Fruit fly (Drosophila melanogaster): Measurements from ENCODE around the gene Mad.
A peak's percentile ranks its signal among the peaks of the same experiment; 100 is the strongest.

Gene Mad

dm6 chr2L:3158260-3159072 lies 977 bp downstream of the Mad start:
- no peak for TF ChIP-seq CG17801 (GFP tag; optimal IDR thresholded peaks at IDR 0.05; ENCODE audit: partially characterized antibody)

DNA sequence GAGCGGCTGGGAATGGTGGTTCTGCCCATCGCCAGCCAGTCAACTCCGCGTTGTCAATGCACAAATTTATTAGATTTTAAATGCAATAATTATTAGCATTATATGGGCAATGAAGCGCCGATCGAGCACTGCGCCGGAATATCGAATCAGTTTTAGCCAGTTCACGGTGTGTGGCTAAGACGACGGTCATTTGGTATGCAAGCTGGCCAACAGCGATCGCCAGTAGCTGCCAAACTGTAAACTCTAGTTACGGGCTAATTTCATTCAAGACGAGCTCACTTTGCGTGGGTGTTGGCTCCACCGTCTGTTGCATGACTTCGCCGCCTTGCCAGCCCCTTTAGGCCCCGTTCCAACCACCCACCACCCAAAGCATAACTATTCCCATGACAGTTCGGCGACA lies 3.6 kb downstream of the Mad start:
- no peak for TF ChIP-seq CG17801 (GFP tag; optimal IDR thresholded peaks at IDR 0.05; ENCODE audit: partially characterized antibody)

DNA sequence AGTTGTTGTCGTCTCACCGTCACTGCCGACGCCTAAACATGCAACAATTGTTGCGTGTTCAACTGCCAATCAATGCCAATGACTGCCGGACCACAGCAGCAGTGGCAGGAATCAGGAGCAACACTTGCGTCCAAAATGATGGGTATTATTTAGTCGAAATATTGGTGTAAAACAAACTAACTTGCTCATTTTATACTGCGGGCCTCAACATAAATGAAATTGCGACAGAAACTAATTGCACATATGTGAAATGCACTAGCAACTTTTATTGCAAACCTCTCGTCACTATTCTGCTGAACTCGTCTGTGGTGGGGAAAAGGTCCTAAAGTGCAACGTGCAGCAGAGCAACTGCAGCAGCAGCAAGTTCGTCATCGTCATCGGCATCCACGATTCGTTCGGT lies 4.7 kb downstream of the Mad start:
- TF ChIP-seq CG17801 (GFP tag; optimal IDR thresholded peaks at IDR 0.05; ENCODE audit: partially characterized antibody): no peak

DNA sequence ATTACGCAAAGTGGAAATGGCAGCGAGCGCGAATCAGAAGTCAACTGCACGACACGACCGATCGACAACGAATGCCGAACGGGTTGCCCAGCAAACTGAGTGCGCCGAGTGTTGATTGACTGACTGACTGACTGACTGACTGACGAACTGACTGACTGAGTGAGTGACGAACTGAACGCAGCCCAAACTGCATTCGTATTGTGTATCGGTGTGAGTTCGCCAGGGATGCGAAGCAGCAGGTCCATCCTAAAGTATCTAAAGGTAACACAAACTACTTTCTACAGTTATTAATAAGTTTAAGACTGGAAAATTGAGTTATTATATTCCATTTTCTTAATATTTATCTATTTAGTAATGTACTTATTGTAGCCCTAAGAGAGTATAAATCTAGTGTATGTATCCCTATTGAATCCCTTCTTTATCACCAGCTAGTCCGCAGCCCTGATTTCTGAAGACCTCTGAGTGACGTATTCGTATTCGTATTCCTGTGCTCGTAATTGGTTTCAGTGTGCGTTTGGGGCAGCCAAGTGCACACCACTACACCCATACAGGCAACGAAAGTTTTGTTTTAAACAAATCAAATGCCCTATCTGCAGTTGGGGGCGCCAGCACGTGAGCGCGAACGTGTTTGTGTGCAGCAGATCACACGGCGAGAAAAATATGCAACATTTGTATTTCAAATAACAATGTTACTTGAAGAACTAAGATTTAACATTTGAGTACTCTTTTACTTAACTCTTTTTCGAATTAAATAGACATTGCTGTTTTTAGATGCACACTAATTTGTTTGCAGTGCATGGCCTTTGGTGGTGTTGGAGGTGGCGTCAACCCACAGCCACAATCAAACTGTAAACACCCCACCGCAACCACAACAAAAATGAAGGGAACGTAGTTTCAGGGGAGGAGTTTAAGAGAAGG lies 6.5 kb downstream of the Mad start:
- TF ChIP-seq CG17801 (GFP tag; optimal IDR thresholded peaks at IDR 0.05; ENCODE audit: partially characterized antibody): peak; percentile 43

DNA sequence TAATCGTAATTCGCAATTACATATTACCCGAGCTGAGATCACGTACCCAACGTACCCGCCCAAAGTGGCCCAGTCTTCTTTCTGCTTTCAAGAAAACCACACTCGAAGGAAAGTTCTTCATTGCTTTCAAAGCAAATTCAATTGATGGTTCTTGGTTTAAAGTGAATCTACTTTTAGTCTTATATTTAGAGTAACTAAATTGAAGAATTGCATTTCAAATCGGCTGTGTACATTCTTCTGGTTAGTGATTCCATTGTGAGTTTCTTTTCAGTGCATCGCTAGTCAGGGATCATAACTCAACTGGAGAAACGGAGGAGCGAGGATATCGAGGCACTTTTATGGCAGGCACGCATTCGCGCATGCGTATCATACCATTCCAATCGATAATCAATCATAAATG lies 7.8 kb downstream of the Mad start:
- TF ChIP-seq CG17801 (GFP tag; optimal IDR thresholded peaks at IDR 0.05; ENCODE audit: partially characterized antibody): no peak

DNA sequence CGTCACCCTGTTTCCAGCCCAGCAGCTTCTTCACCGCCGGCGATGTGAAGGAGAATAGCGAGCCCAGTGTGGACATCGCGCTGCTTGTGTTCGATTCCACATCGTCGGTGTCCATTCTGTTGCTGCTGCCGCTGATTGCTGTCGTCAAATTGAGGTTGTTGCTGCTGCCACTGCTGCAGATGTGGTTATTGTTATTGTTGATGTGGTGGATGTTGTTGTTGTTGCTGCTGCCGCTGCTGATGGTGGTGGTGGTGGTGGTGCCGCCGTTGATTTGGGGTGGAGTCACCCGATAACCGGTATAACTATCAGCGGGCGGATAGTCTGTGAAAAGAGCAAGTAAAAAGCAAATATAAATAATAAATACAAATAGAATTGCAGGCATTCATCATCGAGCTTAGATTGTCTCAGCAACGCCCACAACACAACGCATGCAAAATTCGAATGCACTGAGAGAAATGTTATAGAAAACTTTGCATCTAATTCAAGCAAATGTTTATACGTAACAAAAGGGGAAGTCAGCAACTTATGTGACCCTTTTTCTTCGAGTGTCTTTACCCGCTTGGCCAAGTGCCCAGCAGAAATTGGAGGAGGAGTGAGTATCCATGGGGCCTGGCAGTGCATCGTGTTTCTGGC lies 10.4 kb downstream of the Mad start:
- TF ChIP-seq CG17801 (GFP tag; optimal IDR thresholded peaks at IDR 0.05; ENCODE audit: partially characterized antibody): no peak

DNA sequence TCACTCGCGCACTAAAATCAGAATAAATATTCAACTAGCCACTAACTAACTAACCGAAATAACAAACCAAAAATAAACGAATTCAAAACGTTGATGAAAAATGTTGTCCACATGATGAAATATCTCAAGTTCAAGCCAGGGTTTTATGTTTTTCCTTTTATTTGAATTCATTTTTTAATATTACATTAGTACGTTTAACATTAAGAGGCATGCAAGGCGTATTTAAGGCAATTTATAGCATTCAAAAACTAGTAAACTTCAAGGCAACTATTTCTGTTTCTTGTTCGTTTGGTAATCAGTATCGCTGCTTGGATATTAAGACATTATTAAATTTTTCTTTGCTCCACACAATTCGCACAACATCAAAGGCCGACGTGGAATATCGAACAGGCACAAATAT lies 13.5 kb downstream of the Mad start:
- no peak for TF ChIP-seq CG17801 (GFP tag; optimal IDR thresholded peaks at IDR 0.05; ENCODE audit: partially characterized antibody)

DNA sequence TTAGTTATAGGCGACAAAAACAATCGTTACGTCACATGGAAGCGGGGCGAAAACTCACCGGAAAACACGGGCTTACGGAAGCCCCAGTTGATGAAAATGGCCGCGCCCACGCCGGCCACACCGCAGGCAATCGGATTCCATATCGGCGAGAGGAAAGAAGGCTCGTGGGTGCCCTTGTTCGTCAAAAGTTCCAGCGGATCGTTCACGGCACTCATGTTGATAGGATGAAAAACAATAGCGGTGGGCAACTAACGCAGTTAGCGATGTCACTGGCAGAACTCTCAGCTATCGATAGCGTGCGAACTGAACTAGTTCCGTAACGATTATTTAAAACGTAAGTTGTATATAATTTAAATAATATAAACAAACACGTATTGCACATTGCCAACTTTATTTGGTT lies 14.0 kb downstream of the Mad start, which contains the start of gene ND-B14.5B:
ND-B14.5B (minus strand) TSS at position 379 of the 400 bp plus-strand sequence.
- no peak for TF ChIP-seq CG17801 (GFP tag; optimal IDR thresholded peaks at IDR 0.05; ENCODE audit: partially characterized antibody)

DNA sequence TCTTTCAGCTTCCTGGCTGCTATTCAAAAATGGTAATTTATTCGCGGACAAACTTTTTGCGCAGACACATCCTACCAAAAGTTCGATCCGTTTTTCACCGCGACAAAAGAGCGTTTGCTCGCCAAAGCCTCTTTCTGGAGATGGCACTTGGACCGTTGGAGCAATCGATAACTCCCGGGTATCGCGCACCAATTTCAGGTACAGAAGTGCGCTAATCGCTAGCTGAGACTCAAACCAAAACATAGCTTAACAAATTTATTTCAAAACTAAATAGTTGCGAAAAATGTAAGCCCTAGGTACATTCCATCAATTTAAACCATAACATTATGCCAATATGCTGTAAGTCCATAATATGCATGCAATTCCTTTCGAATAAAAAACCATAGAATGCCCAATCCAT lies 14.7 kb downstream of the Mad start, which contains the start of gene toc:
toc (minus strand) TSS at position 78 of the 400 bp plus-strand sequence.
- peak; percentile 53 for TF ChIP-seq CG17801 (GFP tag; optimal IDR thresholded peaks at IDR 0.05; ENCODE audit: partially characterized antibody)

dm6 chr2L:3143908-3144307 lies 15.5 kb downstream of the Mad start:
- no peak for TF ChIP-seq CG17801 (GFP tag; optimal IDR thresholded peaks at IDR 0.05; ENCODE audit: partially characterized antibody)

dm6 chr2L:3131641-3132040 lies 27.8 kb downstream of the Mad start:
- no peak for TF ChIP-seq CG17801 (GFP tag; optimal IDR thresholded peaks at IDR 0.05; ENCODE audit: partially characterized antibody)

- no peak for TF ChIP-seq CG17801 (GFP tag; optimal IDR thresholded peaks at IDR 0.05; ENCODE audit: partially characterized antibody)
Observed at dm6 chr2L:3130417-3130816, 29.0 kb downstream of the Mad start.

dm6 chr2L:3128335-3128734 lies 31.1 kb downstream of the Mad start, which contains the start of gene CG15403:
TSS of gene CG15403 (plus strand) at chr2L:3128635.
- TF ChIP-seq CG17801 (GFP tag; optimal IDR thresholded peaks at IDR 0.05; ENCODE audit: partially characterized antibody): no peak

- TF ChIP-seq CG17801 (GFP tag; optimal IDR thresholded peaks at IDR 0.05; ENCODE audit: partially characterized antibody): no peak
Observed at dm6 chr2L:3127813-3128212, 31.6 kb downstream of the Mad start.

DNA sequence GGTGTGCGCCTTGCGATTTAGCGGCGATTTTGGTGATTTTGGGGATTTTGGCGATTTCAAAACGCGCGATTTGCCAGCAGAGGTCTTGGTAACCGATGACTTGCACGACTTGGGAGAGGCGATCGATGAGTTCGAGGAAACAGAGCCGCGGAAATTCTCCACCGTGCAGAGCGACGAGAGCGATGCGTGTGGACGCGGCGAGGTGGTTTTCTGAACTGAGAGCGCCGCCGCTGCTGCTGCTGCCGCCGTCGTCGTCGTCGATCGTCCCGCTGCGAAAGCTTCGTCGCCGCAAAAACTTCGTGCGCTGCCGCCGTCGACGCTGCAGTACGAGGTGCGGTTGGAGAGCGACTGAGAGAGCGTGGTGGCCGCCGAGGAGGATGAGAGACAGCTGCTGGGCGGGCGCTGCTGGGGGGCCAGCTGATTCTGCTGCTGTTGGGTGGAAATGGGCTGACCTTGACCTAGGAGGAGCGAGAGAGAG lies 34.9 kb downstream of the Mad start:
- TF ChIP-seq CG17801 (GFP tag; optimal IDR thresholded peaks at IDR 0.05; ENCODE audit: partially characterized antibody): no peak

Data from ovary, adult (tissue).